Worm (Caenorhabditis elegans) whole organism, L1 larva: ENCODE results near the gene scc-1.

Experiments
- aly-2 ChIP-seq: fragments of 150-350 bp; optimal IDR thresholded peaks from 2 replicates; lab custom pipeline; 2014; ENCODE audit warnings: missing biosample characterization, missing genetic modification characterization
- dpl-1 ChIP-seq, 3 experiments: fragments of 150-350 bp in 2 of 3; sonication (generic microtip) in 1 of 3; optimal IDR thresholded peaks; 2 replicates each; lab custom pipeline; 2014 to 2017; ENCODE audit warnings: missing biosample characterization in 3 of 3, missing genetic modification characterization in 3 of 3, missing genetic modification reagents in 3 of 3
- egl-27 ChIP-seq, 2 experiments: fragments of 150-350 bp in 1 of 2; sonication (generic microtip); optimal IDR thresholded peaks; 3 replicates each; lab custom pipeline; 2017 to 2018; ENCODE audit warnings: missing biosample characterization in 2 of 2, missing genetic modification characterization in 2 of 2, missing genetic modification reagents in 2 of 2
- fos-1 ChIP-seq: fragments of 150-350 bp; optimal IDR thresholded peaks from 2 replicates; lab custom pipeline; 2014; ENCODE audit warnings: missing biosample characterization, missing genetic modification characterization
- hlh-17 ChIP-seq: fragments of 200-800 bp; sonication (Bioruptor generic); optimal IDR thresholded peaks from 2 replicates; lab custom pipeline; 2018; ENCODE audit warnings: missing genetic modification characterization, mild to moderate bottlenecking, missing compliant biosample characterization, moderate library complexity, borderline replicate concordance
- lin-15B ChIP-seq: fragments of 150-350 bp; sonication (generic microtip); optimal IDR thresholded peaks from 3 replicates; lab custom pipeline; 2014; ENCODE audit warnings: missing biosample characterization, missing genetic modification characterization
- lir-3 ChIP-seq: sonication (generic microtip); optimal IDR thresholded peaks from 2 replicates; lab custom pipeline; 2016; ENCODE audit warnings: mild to moderate bottlenecking, missing genetic modification characterization, moderate library complexity, missing compliant biosample characterization; ENCODE audit not compliant: poor library complexity
- mdl-1 ChIP-seq, 2 experiments: fragments of 150-350 bp; optimal IDR thresholded peaks; 2 replicates each; lab custom pipeline; 2014 to 2017; ENCODE audit warnings: missing biosample characterization in 2 of 2, missing genetic modification characterization in 2 of 2, inconsistent platforms in 1 of 2
- nhr-11 ChIP-seq: fragments of 150-350 bp; optimal IDR thresholded peaks from 2 replicates; lab custom pipeline; 2014; ENCODE audit warnings: missing biosample characterization, missing genetic modification characterization
- nhr-12 ChIP-seq: sonication (generic microtip); optimal IDR thresholded peaks from 2 replicates; lab custom pipeline; 2017; ENCODE audit warnings: missing biosample characterization, missing genetic modification characterization
- nhr-20 ChIP-seq: sonication (generic microtip); optimal IDR thresholded peaks from 2 replicates; lab custom pipeline; 2016; ENCODE audit warnings: mild to moderate bottlenecking, missing genetic modification characterization, missing compliant biosample characterization
- sptf-1 ChIP-seq: fragments of 150-350 bp; optimal IDR thresholded peaks from 2 replicates; lab custom pipeline; 2014; ENCODE audit warnings: missing biosample characterization, missing genetic modification characterization
- unc-62 ChIP-seq: fragments of 150-350 bp; optimal IDR thresholded peaks from 2 replicates; lab custom pipeline; 2014; ENCODE audit warnings: missing biosample characterization, missing genetic modification reagents, missing genetic modification characterization
- ztf-4 ChIP-seq: fragments of 150-350 bp; optimal IDR thresholded peaks from 2 replicates; lab custom pipeline; 2014; ENCODE audit warnings: missing biosample characterization, missing genetic modification characterization

DNA sequence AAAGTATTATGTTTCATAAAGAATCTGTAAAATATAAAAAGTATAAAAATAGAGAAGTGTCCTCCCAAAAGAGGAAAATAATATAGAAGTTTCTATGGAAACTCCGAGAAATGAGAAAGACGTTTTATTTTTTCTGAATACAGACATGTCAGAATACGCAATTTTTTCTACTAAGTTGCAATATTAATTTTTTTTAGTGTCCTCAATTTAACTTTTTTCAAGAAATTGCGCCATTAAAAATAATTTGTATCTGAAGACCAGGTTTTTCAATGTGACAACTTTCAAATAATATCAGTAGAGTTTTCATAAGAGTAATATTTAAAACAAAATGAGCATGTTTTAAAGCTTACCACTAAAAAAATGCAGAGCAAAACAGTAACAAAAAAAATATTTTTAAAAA, 30.9 kb upstream of the scc-1 start, which contains the start of gene fut-5:
- TF ChIP-seq hlh-17: no peak
- no peak for TF ChIP-seq ztf-4 (tag; lab: Kevin White, UChicago)
- TF ChIP-seq lir-3 (tag; lab: Kevin White, UChicago): no peak
- TF ChIP-seq unc-62 (GFP tag; lab: Kevin White, UChicago): no peak
- no peak for TF ChIP-seq sptf-1 (tag; lab: Kevin White, UChicago)
- no peak for TF ChIP-seq nhr-12 (tag; lab: Kevin White, UChicago)
- TF ChIP-seq dpl-1 (GFP tag; optimal IDR thresholded peaks at IDR 0.05; lab: Kevin White, UChicago): no peak
- TF ChIP-seq nhr-20: no peak
- no peak for TF ChIP-seq fos-1 (tag; lab: Kevin White, UChicago)
- no peak for TF ChIP-seq mdl-1 (tag; optimal IDR thresholded peaks at IDR 0.05; lab: Kevin White, UChicago)
- no peak for TF ChIP-seq aly-2 (tag; lab: Kevin White, UChicago)
- TF ChIP-seq lin-15B (tag; lab: Kevin White, UChicago): no peak
- TF ChIP-seq nhr-11 (tag; lab: Kevin White, UChicago): no peak
- TF ChIP-seq egl-27 (tag; optimal IDR thresholded peaks at IDR 0.05; lab: Kevin White, UChicago): no peak
